Worm (Caenorhabditis elegans): Measurements from ENCODE around the gene ints-7.

DNA sequence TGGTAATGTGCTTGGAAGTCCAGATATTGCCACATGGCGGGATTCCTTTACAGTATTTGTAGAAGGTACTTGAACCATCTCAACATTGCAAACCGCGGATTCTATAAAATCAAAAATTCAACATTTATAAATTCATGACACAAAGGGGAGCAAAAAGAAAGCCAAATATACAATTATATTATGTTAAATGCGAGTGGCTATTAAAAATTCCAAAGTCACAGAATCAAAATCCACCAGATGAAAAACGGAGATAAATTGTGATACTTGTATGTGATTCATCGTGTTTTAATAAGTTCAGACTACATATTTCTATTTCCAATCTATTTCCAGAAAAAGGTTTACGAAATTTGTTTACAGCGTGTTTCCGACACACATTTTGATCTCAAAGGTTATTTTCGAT, 50.9 kb downstream of the ints-7 start, which contains the start of gene din-1:
- TF ChIP-seq hlh-1 (tag; optimal IDR thresholded peaks at IDR 0.05) (no peak), ceh-83 (GFP tag; optimal IDR thresholded peaks at IDR 0.05) (no peak), ces-1 (GFP tag; optimal IDR thresholded peaks at IDR 0.05) (no peak), unc-62 (GFP tag; optimal IDR thresholded peaks at IDR 0.05) (no peak), nhr-28 (tag; optimal IDR thresholded peaks at IDR 0.05) (no peak), sem-2 (GFP tag; optimal IDR thresholded peaks at IDR 0.05) (no peak), cnd-1 (tag; optimal IDR thresholded peaks at IDR 0.05) (no peak), mep-1 (tag; optimal IDR thresholded peaks at IDR 0.05) (no peak), snpc-4 (tag; optimal IDR thresholded peaks at IDR 0.05) (no peak), elt-1 (tag; optimal IDR thresholded peaks at IDR 0.05; ENCODE audit: borderline replicate concordance, insufficient read depth) (no peak), pha-4 (tag; optimal IDR thresholded peaks at IDR 0.05) (no peak), ztf-11 (tag; optimal IDR thresholded peaks at IDR 0.05) (no peak), nhr-237 (tag; optimal IDR thresholded peaks at IDR 0.05) (no peak)
